Fruit fly (Drosophila melanogaster) whole organism, prepupa: ENCODE data around the gene CG17734.
A peak's percentile ranks its signal among the peaks of the same experiment; 100 is the strongest.

ENCODE experiments used
- Blimp-1 ChIP-seq: fragments of 200-800 bp; sonication (Bioruptor generic); optimal IDR thresholded peaks from 3 replicates; lab custom pipeline; 2017; ENCODE audit warnings: missing biosample characterization, missing genetic modification characterization, mild to moderate bottlenecking, moderate library complexity, missing genetic modification reagents
- CG10631 ChIP-seq: fragments of 200-800 bp; sonication (Bioruptor generic); optimal IDR thresholded peaks from 2 replicates; lab custom pipeline; 2016; ENCODE audit warnings: missing biosample characterization, missing genetic modification characterization
- CG11294 ChIP-seq: fragments of 200-800 bp; sonication (Bioruptor generic); IDR thresholded peaks from 2 replicates; pipeline ENCODE4 v1.3.6; 2022; ENCODE audit warnings: missing biosample characterization, missing genetic modification characterization
- CG11762 ChIP-seq: fragments of 200-800 bp; sonication (Bioruptor generic); optimal IDR thresholded peaks from 3 replicates; lab custom pipeline; 2016; ENCODE audit warnings: missing biosample characterization, missing genetic modification characterization; ENCODE audit not compliant: insufficient read depth
- CG11902 ChIP-seq: fragments of 200-800 bp; sonication (Bioruptor generic); optimal IDR thresholded peaks from 3 replicates; lab custom pipeline; 2016; ENCODE audit warnings: missing biosample characterization, missing genetic modification characterization
- CG15336 ChIP-seq: fragments of 200-800 bp; sonication (Bioruptor generic); IDR thresholded peaks from 2 replicates; pipeline ENCODE4 v1.3.6; 2022; ENCODE audit warnings: missing biosample characterization, missing genetic modification characterization
- CG3032 ChIP-seq: fragments of 200-800 bp; optimal IDR thresholded peaks from 2 replicates; lab custom pipeline; 2019; ENCODE audit warnings: missing biosample characterization, mild to moderate bottlenecking, missing genetic modification characterization, moderate library complexity
- CG31627 ChIP-seq: fragments of 200-800 bp; sonication (Bioruptor generic); optimal IDR thresholded peaks from 3 replicates; lab custom pipeline; 2016; ENCODE audit warnings: missing biosample characterization, missing genetic modification characterization
- CG34406 ChIP-seq: fragments of 200-800 bp; sonication (Bioruptor generic); optimal IDR thresholded peaks from 3 replicates; lab custom pipeline; 2016; ENCODE audit warnings: missing biosample characterization, missing genetic modification characterization
- CG3919 ChIP-seq: fragments of 200-800 bp; sonication (Bioruptor generic); optimal IDR thresholded peaks from 3 replicates; lab custom pipeline; 2016; ENCODE audit warnings: missing biosample characterization, missing genetic modification characterization
- CG6163 ChIP-seq: fragments of 200-800 bp; sonication (Bioruptor generic); IDR thresholded peaks from 3 replicates; pipeline ENCODE4 v1.3.6; 2022; ENCODE audit warnings: missing biosample characterization, missing genetic modification characterization
- CG6792 ChIP-seq: fragments of 200-800 bp; sonication (Bioruptor generic); optimal IDR thresholded peaks from 3 replicates; lab custom pipeline; 2016; ENCODE audit warnings: missing biosample characterization, missing genetic modification characterization
- CG6808 ChIP-seq: fragments of 200-800 bp; sonication (Bioruptor generic); optimal IDR thresholded peaks from 3 replicates; lab custom pipeline; 2017; ENCODE audit warnings: missing biosample characterization, missing genetic modification characterization, mild to moderate bottlenecking, moderate library complexity, missing genetic modification reagents
- CG6854 ChIP-seq: fragments of 200-800 bp; sonication (Bioruptor generic); optimal IDR thresholded peaks from 2 replicates; lab custom pipeline; 2017; ENCODE audit warnings: missing biosample characterization, mild to moderate bottlenecking, missing genetic modification characterization
- CG7368 ChIP-seq: fragments of 200-800 bp; sonication (Bioruptor generic); optimal IDR thresholded peaks from 3 replicates; lab custom pipeline; 2016; ENCODE audit warnings: missing biosample characterization, missing genetic modification characterization
- CG8632 ChIP-seq: fragments of 200-800 bp; sonication (Bioruptor generic); optimal IDR thresholded peaks from 3 replicates; lab custom pipeline; 2016; ENCODE audit warnings: missing biosample characterization, missing genetic modification characterization
- Eip75B ChIP-seq: fragments of 200-800 bp; sonication (Bioruptor generic); optimal IDR thresholded peaks from 3 replicates; lab custom pipeline; 2016; ENCODE audit warnings: missing biosample characterization, missing genetic modification characterization
- Eip78C ChIP-seq: fragments of 200-800 bp; sonication (Bioruptor generic); peaks from one replicate; lab custom pipeline; 2016; ENCODE audit warnings: missing biosample characterization, missing genetic modification characterization
- Gug ChIP-seq: fragments of 200-800 bp; sonication (Bioruptor generic); IDR thresholded peaks from 2 replicates; pipeline ENCODE4 v1.3.6; 2022; ENCODE audit warnings: missing biosample characterization, missing genetic modification characterization
- Hr38 ChIP-seq: sonication (Bioruptor generic); optimal IDR thresholded peaks from 2 replicates; lab custom pipeline; 2016; ENCODE audit warnings: missing biosample characterization, missing genetic modification characterization
- Hr39 ChIP-seq: fragments of 200-800 bp; sonication (Bioruptor generic); optimal IDR thresholded peaks from 2 replicates; lab custom pipeline; 2016; ENCODE audit warnings: missing biosample characterization, missing genetic modification characterization
- Hr4 ChIP-seq: fragments of 200-800 bp; sonication (Bioruptor generic); optimal IDR thresholded peaks from 3 replicates; lab custom pipeline; 2016; ENCODE audit warnings: missing biosample characterization, missing genetic modification characterization
- Lpt ChIP-seq: fragments of 200-800 bp; sonication (Bioruptor generic); optimal IDR thresholded peaks from 3 replicates; lab custom pipeline; 2016; ENCODE audit warnings: missing biosample characterization, missing genetic modification characterization
- Met ChIP-seq: fragments of 200-800 bp; sonication (Bioruptor generic); optimal IDR thresholded peaks from 3 replicates; lab custom pipeline; 2016; ENCODE audit warnings: missing biosample characterization, missing genetic modification characterization
- OdsH ChIP-seq: fragments of 200-800 bp; sonication (Bioruptor generic); optimal IDR thresholded peaks from 3 replicates; lab custom pipeline; 2016; ENCODE audit warnings: missing biosample characterization, missing genetic modification characterization
- Smox ChIP-seq: fragments of 200-800 bp; sonication (Bioruptor generic); optimal IDR thresholded peaks from 3 replicates; lab custom pipeline; 2016; ENCODE audit warnings: missing biosample characterization, missing genetic modification characterization
- Sox14 ChIP-seq: fragments of 200-800 bp; sonication (Bioruptor generic); optimal IDR thresholded peaks from 3 replicates; lab custom pipeline; 2016; ENCODE audit warnings: missing biosample characterization, missing genetic modification characterization
- Sox15 ChIP-seq: fragments of 200-800 bp; sonication (Bioruptor generic); optimal IDR thresholded peaks from 3 replicates; lab custom pipeline; 2016; ENCODE audit warnings: missing biosample characterization, missing genetic modification characterization
- acj6 ChIP-seq: fragments of 200-800 bp; sonication (Bioruptor generic); optimal IDR thresholded peaks from 3 replicates; lab custom pipeline; 2016; ENCODE audit warnings: missing biosample characterization, missing genetic modification characterization
- dsx ChIP-seq: fragments of 200-800 bp; optimal IDR thresholded peaks from 3 replicates; lab custom pipeline; 2019; ENCODE audit warnings: missing biosample characterization, mild to moderate bottlenecking, missing genetic modification characterization, moderate library complexity; ENCODE audit not compliant: poor library complexity, severe bottlenecking
- eg ChIP-seq: fragments of 200-800 bp; sonication (Bioruptor generic); IDR thresholded peaks from 3 replicates; pipeline ENCODE4 v1.3.6; 2022; ENCODE audit warnings: missing biosample characterization, missing genetic modification characterization
- fd59A ChIP-seq: fragments of 200-800 bp; sonication (Bioruptor generic); optimal IDR thresholded peaks from 2 replicates; lab custom pipeline; 2017; ENCODE audit warnings: missing biosample characterization, mild to moderate bottlenecking, missing genetic modification characterization, missing genetic modification reagents
- lz ChIP-seq: fragments of 200-800 bp; sonication (Bioruptor generic); optimal IDR thresholded peaks from 3 replicates; lab custom pipeline; 2016; ENCODE audit warnings: missing biosample characterization, missing genetic modification characterization
- net ChIP-seq: fragments of 200-800 bp; sonication (Bioruptor generic); optimal IDR thresholded peaks from 3 replicates; lab custom pipeline; 2016; ENCODE audit warnings: missing biosample characterization, missing genetic modification characterization
- salr ChIP-seq, 2 experiments: fragments of 200-800 bp; sonication (Bioruptor generic); optimal IDR thresholded peaks; 3 replicates each; lab custom pipeline; 2016 to 2018; ENCODE audit warnings: missing biosample characterization in 2 of 2, missing genetic modification characterization in 2 of 2, mild to moderate bottlenecking in 1 of 2
- spab ChIP-seq: fragments of 200-800 bp; sonication (Bioruptor generic); optimal IDR thresholded peaks from 2 replicates; lab custom pipeline; 2017; ENCODE audit warnings: missing biosample characterization, mild to moderate bottlenecking, missing genetic modification characterization, missing genetic modification reagents
- ss ChIP-seq, 2 experiments: fragments of 200-800 bp; sonication (Bioruptor generic); optimal IDR thresholded peaks; 2 replicates in 1 of 2; 3 replicates in 1 of 2; lab custom pipeline; 2017 to 2018; ENCODE audit warnings: mild to moderate bottlenecking in 2 of 2, missing biosample characterization in 2 of 2, missing genetic modification characterization in 2 of 2, moderate library complexity in 1 of 2
- svp ChIP-seq: fragments of 200-800 bp; sonication (Bioruptor generic); peaks from one replicate; lab custom pipeline; 2016; ENCODE audit warnings: missing biosample characterization, missing genetic modification characterization
- topi ChIP-seq: fragments of 200-800 bp; sonication (Bioruptor generic); optimal IDR thresholded peaks from 3 replicates; lab custom pipeline; 2016; ENCODE audit warnings: missing biosample characterization, missing genetic modification characterization
- vri ChIP-seq: fragments of 200-800 bp; sonication (Bioruptor generic); optimal IDR thresholded peaks from 3 replicates; lab custom pipeline; 2016; ENCODE audit warnings: missing biosample characterization, mild to moderate bottlenecking, missing genetic modification characterization

CG17734 gene

dm6 chr3R:11269013-11269412 is 25.2 kb upstream of the CG17734 start (continued):
- TF ChIP-seq salr (GFP tag; optimal IDR thresholded peaks at IDR 0.05; lab: Kevin White, UChicago), result peak in 1 of 2 experiments; percentile 61
- peak; percentile 43 for TF ChIP-seq CG6792 (GFP tag; lab: Kevin White, UChicago)
- peak; percentile 30 for TF ChIP-seq vri
- peak; percentile 24 for TF ChIP-seq CG34406 (GFP tag; lab: Kevin White, UChicago)
- peak; percentile 50 for TF ChIP-seq svp (GFP tag; lab: Kevin White, UChicago)
- peak; percentile 60 for TF ChIP-seq Hr4 (GFP tag; lab: Kevin White, UChicago)
- TF ChIP-seq acj6 (GFP tag; lab: Kevin White, UChicago), result peak; percentile 62
- TF ChIP-seq CG11902 (GFP tag; lab: Kevin White, UChicago), result no peak
- peak; percentile 53 for TF ChIP-seq topi (GFP tag; lab: Kevin White, UChicago)
- TF ChIP-seq OdsH, result peak; percentile 75
- TF ChIP-seq dsx (GFP tag; lab: Kevin White, UChicago), result peak; percentile 8
- no peak for TF ChIP-seq CG15336 (GFP tag; lab: Robert Waterston, UW)
- TF ChIP-seq Smox (GFP tag; lab: Kevin White, UChicago), result peak; percentile 9
- TF ChIP-seq eg (GFP tag; lab: Robert Waterston, UW), result peak; percentile 39; the same call in 1 of the 3 replicates
- no peak for TF ChIP-seq Sox15 (GFP tag; lab: Kevin White, UChicago)
- no peak for TF ChIP-seq CG6854
- TF ChIP-seq CG3919, result peak; percentile 83
- TF ChIP-seq Blimp-1, result no peak
- peak; percentile 14 to 53 for TF ChIP-seq ss (GFP tag; optimal IDR thresholded peaks at IDR 0.05; lab: Kevin White, UChicago)
- TF ChIP-seq Sox14 (GFP tag; lab: Kevin White, UChicago), result peak; percentile 21
- TF ChIP-seq spab (GFP tag; lab: Kevin White, UChicago), result peak; percentile 32
- peak; percentile 33 for TF ChIP-seq CG31627
- peak; percentile 37 for TF ChIP-seq Hr39 (GFP tag; lab: Kevin White, UChicago)
- TF ChIP-seq fd59A (GFP tag; lab: Kevin White, UChicago), result peak; percentile 37
- TF ChIP-seq CG7368 (GFP tag; lab: Kevin White, UChicago), result peak; percentile 57
- no peak for TF ChIP-seq CG11294 (GFP tag; lab: Robert Waterston, UW)
- TF ChIP-seq Lpt (GFP tag; lab: Kevin White, UChicago), result peak; percentile 8
- TF ChIP-seq CG6163, result peak; percentile 65
- peak; percentile 16 for TF ChIP-seq CG10631 (GFP tag; lab: Kevin White, UChicago)
- TF ChIP-seq Eip75B, result peak; percentile 47
- TF ChIP-seq CG8632, result peak; percentile 13
- peak; percentile 45 for TF ChIP-seq net (GFP tag; lab: Kevin White, UChicago)
- TF ChIP-seq Met, result peak; percentile 63
- TF ChIP-seq, all 60 proteins: peak for 44

- TF ChIP-seq lz (GFP tag; lab: Kevin White, UChicago), result no peak
- no peak for TF ChIP-seq spab (GFP tag; lab: Kevin White, UChicago)
- no peak for TF ChIP-seq Gug (GFP tag; lab: Robert Waterston, UW)
- no peak for TF ChIP-seq Eip78C
- TF ChIP-seq Hr38 (GFP tag; lab: Kevin White, UChicago), result no peak
These were observed 19.8 kb upstream of the CG17734 start for dm6 chr3R:11263579-11263978.

dm6 chr3R:11260966-11261530 is 17.2 kb upstream of the CG17734 start:
- TF ChIP-seq CG3032 (tag; lab: Kevin White, UChicago) (no peak), Sox14 (GFP tag; lab: Kevin White, UChicago) (no peak), spab (GFP tag; lab: Kevin White, UChicago) (no peak), CG6808 (no peak), Hr38 (GFP tag; lab: Kevin White, UChicago) (no peak), svp (GFP tag; lab: Kevin White, UChicago) (no peak), CG11762 (GFP tag; lab: Kevin White, UChicago) (no peak)
